Worm (Caenorhabditis elegans) whole organism, L4/young adult: ENCODE data around the gene imp-3.
A peak's percentile ranks its signal among the peaks of the same experiment; 100 is the strongest.

Source experiments
- W03F9.2 ChIP-seq: fragments of 150-350 bp; optimal IDR thresholded peaks from 2 replicates; lab custom pipeline; 2014; ENCODE audit warnings: missing biosample characterization, missing genetic modification characterization
- dao-5 ChIP-seq: sonication (generic microtip); optimal IDR thresholded peaks from 2 replicates; lab custom pipeline; 2016; ENCODE audit warnings: missing genotype, missing genetic modification characterization, moderate library complexity, missing compliant biosample characterization
- him-1 ChIP-seq: sonication (generic microtip); optimal IDR thresholded peaks from 2 replicates; lab custom pipeline; 2016; ENCODE audit warnings: missing genotype, missing genetic modification reagents, missing genetic modification characterization, missing compliant biosample characterization

DNA sequence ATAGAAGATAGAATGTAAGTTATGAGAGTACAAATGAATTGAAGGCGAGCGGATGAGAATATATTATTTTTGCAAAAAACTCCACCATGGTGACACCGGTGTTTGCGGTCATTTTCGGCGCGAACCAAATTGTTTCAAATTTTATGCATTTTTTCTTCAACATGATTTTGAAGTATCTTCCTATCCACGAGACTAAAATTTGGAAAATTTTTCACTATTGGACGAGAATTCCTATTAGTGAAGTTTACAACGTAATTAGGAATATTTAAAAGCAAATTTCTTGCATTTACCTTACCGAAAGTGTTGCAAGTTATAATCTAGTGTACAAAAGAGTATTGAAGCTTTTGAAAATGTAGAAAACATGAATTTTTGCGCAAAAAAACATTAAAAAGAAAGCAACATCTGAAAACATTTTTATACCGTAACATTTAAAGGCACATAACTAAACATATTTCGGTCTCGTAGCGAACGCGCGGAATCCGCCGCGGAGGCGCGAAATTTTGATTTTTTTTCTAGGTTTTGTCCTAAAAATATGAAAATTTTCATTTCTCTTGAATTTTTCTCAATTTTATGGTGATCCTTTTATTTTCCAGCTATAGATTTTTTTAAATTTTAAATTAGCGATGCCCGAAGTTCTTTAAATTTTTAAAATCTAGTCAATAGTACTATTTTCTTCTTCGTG, 7.2 kb upstream of the imp-3 start, which contains the start of gene sgo-1:
- TF ChIP-seq him-1 (tag; lab: Kevin White, UChicago), result no peak
- peak; percentile 52 for TF ChIP-seq W03F9.2 (tag; lab: Kevin White, UChicago)
- TF ChIP-seq dao-5 (tag; lab: Kevin White, UChicago), result no peak
